Worm (Caenorhabditis elegans): ENCODE results near the gene lst-4.

ce11 chrIV:14013692-14014091 lies 56.0 kb downstream of the lst-4 start:
- no peak for TF ChIP-seq attf-5 (GFP tag; optimal IDR thresholded peaks at IDR 0.05)
- peak; percentile 6 for TF ChIP-seq lsy-27 (tag; optimal IDR thresholded peaks at IDR 0.05; ENCODE audit: borderline replicate concordance, insufficient read depth)
- peak in 1 of 2 experiments; percentile 35 for TF ChIP-seq let-607 (tag; optimal IDR thresholded peaks at IDR 0.05)
- TF ChIP-seq egrh-3 (GFP tag; IDR thresholded peaks at IDR 0.05), result no peak

Data from whole organism, young adult.